Worm (Caenorhabditis elegans) whole organism, L1 larva: ENCODE data around the gene ccch-1.

Source experiments
- C04F5.9 ChIP-seq: sonication (generic microtip); optimal IDR thresholded peaks from 2 replicates; lab custom pipeline; 2016; ENCODE audit warnings: missing genetic modification characterization, missing compliant biosample characterization
- Y116A8C.19 ChIP-seq: sonication (generic microtip); optimal IDR thresholded peaks from 2 replicates; lab custom pipeline; 2016; ENCODE audit warnings: missing compliant biosample characterization, missing genetic modification characterization, borderline replicate concordance
- alr-1 ChIP-seq: fragments of 200-800 bp; sonication (Bioruptor generic); optimal IDR thresholded peaks from 2 replicates; lab custom pipeline; 2018; ENCODE audit warnings: borderline replicate concordance, mild to moderate bottlenecking, missing genetic modification characterization, missing compliant biosample characterization
- ama-1 ChIP-seq: fragments of 150-350 bp; optimal IDR thresholded peaks from 2 replicates; lab custom pipeline; 2014
- blmp-1 ChIP-seq: fragments of 150-350 bp; optimal IDR thresholded peaks from 2 replicates; lab custom pipeline; 2014; ENCODE audit warnings: missing biosample characterization, missing genetic modification characterization
- ceh-8 ChIP-seq: fragments of 200-800 bp; sonication (Bioruptor generic); optimal IDR thresholded peaks from 2 replicates; lab custom pipeline; 2018; ENCODE audit warnings: mild to moderate bottlenecking, missing genetic modification characterization, moderate library complexity, missing compliant biosample characterization
- dpl-1 ChIP-seq, 3 experiments: fragments of 150-350 bp in 2 of 3; sonication (generic microtip) in 1 of 3; optimal IDR thresholded peaks; 2 replicates each; lab custom pipeline; 2014 to 2017; ENCODE audit warnings: missing biosample characterization in 3 of 3, missing genetic modification characterization in 3 of 3, missing genetic modification reagents in 3 of 3
- dsc-1 ChIP-seq: sonication (generic microtip); optimal IDR thresholded peaks from 2 replicates; lab custom pipeline; 2016; ENCODE audit warnings: mild to moderate bottlenecking, missing genetic modification characterization, missing compliant biosample characterization
- egl-27 ChIP-seq, 2 experiments: fragments of 150-350 bp in 1 of 2; sonication (generic microtip); optimal IDR thresholded peaks; 3 replicates each; lab custom pipeline; 2017 to 2018; ENCODE audit warnings: missing biosample characterization in 2 of 2, missing genetic modification characterization in 2 of 2, missing genetic modification reagents in 2 of 2
- elt-2 ChIP-seq: sonication (generic microtip); optimal IDR thresholded peaks from 2 replicates; lab custom pipeline; 2016; ENCODE audit warnings: missing genetic modification characterization, mild to moderate bottlenecking, inconsistent platforms, missing compliant biosample characterization, missing genetic modification reagents
- fkh-10 ChIP-seq: sonication (generic microtip); optimal IDR thresholded peaks from 2 replicates; lab custom pipeline; 2017; ENCODE audit warnings: missing biosample characterization, missing genetic modification reagents, missing genetic modification characterization
- fkh-4 ChIP-seq: sonication (generic microtip); optimal IDR thresholded peaks from 2 replicates; lab custom pipeline; 2016; ENCODE audit warnings: missing compliant biosample characterization, missing genetic modification characterization, borderline replicate concordance
- fkh-8 ChIP-seq: sonication (generic microtip); optimal IDR thresholded peaks from 2 replicates; lab custom pipeline; 2016; ENCODE audit warnings: mild to moderate bottlenecking, missing genetic modification characterization, missing compliant biosample characterization
- fos-1 ChIP-seq: fragments of 150-350 bp; optimal IDR thresholded peaks from 2 replicates; lab custom pipeline; 2014; ENCODE audit warnings: missing biosample characterization, missing genetic modification characterization
- grh-1 ChIP-seq: fragments of 200-800 bp; sonication (Bioruptor generic); IDR thresholded peaks from 2 replicates; pipeline ENCODE4 v1.3.6; 2022; ENCODE audit warnings: missing genetic modification reagents, missing genetic modification characterization, missing compliant biosample characterization
- hpl-2 ChIP-seq: fragments of 150-350 bp; optimal IDR thresholded peaks from 2 replicates; lab custom pipeline; 2014; ENCODE audit warnings: missing biosample characterization, missing genetic modification reagents, missing genetic modification characterization
- jun-1 ChIP-seq: fragments of 150-350 bp; optimal IDR thresholded peaks from 2 replicates; lab custom pipeline; 2014; ENCODE audit warnings: missing biosample characterization, missing genetic modification reagents, missing genetic modification characterization
- lin-14 ChIP-seq: fragments of 200-800 bp; sonication (Bioruptor generic); optimal IDR thresholded peaks from 2 replicates; lab custom pipeline; 2018; ENCODE audit warnings: mild to moderate bottlenecking, missing genetic modification characterization, moderate library complexity, missing compliant biosample characterization
- lin-35 ChIP-seq, 2 experiments: fragments of 150-350 bp; optimal IDR thresholded peaks; 2 replicates each; lab custom pipeline; 2014; ENCODE audit warnings: missing biosample characterization in 2 of 2, missing genetic modification characterization in 2 of 2, missing genetic modification reagents in 2 of 2
- lin-39 ChIP-seq: fragments of 150-350 bp; optimal IDR thresholded peaks from 2 replicates; lab custom pipeline; 2014; ENCODE audit warnings: missing biosample characterization, missing genetic modification reagents, missing genetic modification characterization
- lsy-2 ChIP-seq, 2 experiments: fragments of 150-350 bp; optimal IDR thresholded peaks; 2 replicates each; lab custom pipeline; 2014; ENCODE audit warnings: missing biosample characterization in 2 of 2, missing genetic modification characterization in 2 of 2
- mab-9 ChIP-seq: fragments of 200-800 bp; sonication (Bioruptor generic); IDR thresholded peaks from 2 replicates; pipeline ENCODE4 v1.3.6; 2022; ENCODE audit warnings: missing genetic modification reagents, missing genetic modification characterization, missing compliant biosample characterization
- mdl-1 ChIP-seq, 2 experiments: fragments of 150-350 bp; optimal IDR thresholded peaks; 2 replicates each; lab custom pipeline; 2014 to 2017; ENCODE audit warnings: missing biosample characterization in 2 of 2, missing genetic modification characterization in 2 of 2, inconsistent platforms in 1 of 2
- mef-2 ChIP-seq: fragments of 150-350 bp; optimal IDR thresholded peaks from 2 replicates; lab custom pipeline; 2014; ENCODE audit warnings: missing biosample characterization, missing genetic modification characterization
- nhr-71 ChIP-seq: sonication (generic microtip); optimal IDR thresholded peaks from 2 replicates; lab custom pipeline; 2016; ENCODE audit warnings: mild to moderate bottlenecking, missing genetic modification characterization, moderate library complexity, missing compliant biosample characterization
- nhr-77 ChIP-seq: fragments of 150-350 bp; optimal IDR thresholded peaks from 2 replicates; lab custom pipeline; 2014; ENCODE audit warnings: missing biosample characterization, missing genetic modification characterization
- nhr-85 ChIP-seq: sonication (generic microtip); peaks from one replicate; lab custom pipeline; 2016; ENCODE audit warnings: missing genetic modification characterization, inconsistent platforms, missing compliant biosample characterization
- pax-3 ChIP-seq: fragments of 200-800 bp; sonication (Bioruptor generic); optimal IDR thresholded peaks from 2 replicates; lab custom pipeline; 2018; ENCODE audit warnings: mild to moderate bottlenecking, missing genetic modification characterization, moderate library complexity, missing compliant biosample characterization
- skn-1 ChIP-seq: fragments of 150-350 bp; optimal IDR thresholded peaks from 2 replicates; lab custom pipeline; 2014; ENCODE audit warnings: missing biosample characterization, missing genetic modification characterization
- unc-130 ChIP-seq: fragments of 150-350 bp; optimal IDR thresholded peaks from 2 replicates; lab custom pipeline; 2017; ENCODE audit warnings: missing biosample characterization, missing genetic modification characterization, inconsistent platforms
- unc-30 ChIP-seq: sonication (generic microtip); optimal IDR thresholded peaks from 2 replicates; lab custom pipeline; 2017; ENCODE audit warnings: missing biosample characterization, missing genetic modification characterization
- unc-62 ChIP-seq: fragments of 150-350 bp; optimal IDR thresholded peaks from 2 replicates; lab custom pipeline; 2014; ENCODE audit warnings: missing biosample characterization, missing genetic modification reagents, missing genetic modification characterization
- xbp-1 ChIP-seq: sonication (generic microtip); optimal IDR thresholded peaks from 2 replicates; lab custom pipeline; 2016; ENCODE audit warnings: missing genetic modification characterization, missing compliant biosample characterization
- zip-4 ChIP-seq: fragments of 200-800 bp; sonication (Bioruptor generic); optimal IDR thresholded peaks from 2 replicates; lab custom pipeline; 2018; ENCODE audit warnings: mild to moderate bottlenecking, missing genetic modification characterization, moderate library complexity, missing compliant biosample characterization
- ztf-11 ChIP-seq, 2 experiments: sonication (generic microtip); optimal IDR thresholded peaks; 2 replicates each; lab custom pipeline; 2016 to 2017; ENCODE audit warnings: missing genetic modification characterization in 2 of 2, missing biosample characterization in 1 of 2, missing compliant biosample characterization in 1 of 2
- ztf-4 ChIP-seq: fragments of 150-350 bp; optimal IDR thresholded peaks from 2 replicates; lab custom pipeline; 2014; ENCODE audit warnings: missing biosample characterization, missing genetic modification characterization

ccch-1 gene

ce11 chrV:11572803-11573490 is 45.3 kb downstream of the ccch-1 start, which contains the start of the genes H12C20.7 and nhr-68 (continued):
- TF ChIP-seq nhr-71 (tag; lab: Kevin White, UChicago), result peak; percentile 100
- TF ChIP-seq nhr-77 (tag; lab: Kevin White, UChicago), result no peak
- TF ChIP-seq jun-1 (tag; lab: Kevin White, UChicago), result peak; percentile 42
- TF ChIP-seq ama-1 (lab: Kevin White, UChicago), result peak; percentile 54
- TF ChIP-seq alr-1, result no peak
- peak; percentile 38 to 68 for TF ChIP-seq egl-27 (tag; optimal IDR thresholded peaks at IDR 0.05; lab: Kevin White, UChicago)
- TF ChIP-seq unc-130 (tag; lab: Kevin White, UChicago), result peak; percentile 72
- peak; percentile 51 for TF ChIP-seq zip-4 (GFP tag; lab: Kevin White, UChicago)
- TF ChIP-seq ceh-8 (GFP tag; lab: Kevin White, UChicago), result no peak
- peak; percentile 46 for TF ChIP-seq hpl-2 (GFP tag; lab: Kevin White, UChicago)
- TF ChIP-seq C04F5.9 (tag; lab: Kevin White, UChicago), result no peak
- TF ChIP-seq fkh-4 (tag; lab: Kevin White, UChicago), result no peak
- TF ChIP-seq lin-35 (GFP tag; optimal IDR thresholded peaks at IDR 0.05; lab: Kevin White, UChicago), result peak in 1 of 2 experiments; percentile 85
- TF ChIP-seq skn-1 (tag; lab: Kevin White, UChicago), result peak; percentile 6
- TF ChIP-seq nhr-85 (tag; lab: Kevin White, UChicago), result peak; percentile 99
- no peak for TF ChIP-seq unc-62
- no peak for TF ChIP-seq ztf-11 (tag; optimal IDR thresholded peaks at IDR 0.05; lab: Kevin White, UChicago)
- TF ChIP-seq mef-2, result no peak
- TF ChIP-seq mab-9 (GFP tag; lab: Robert Waterston, UW), result peak; percentile 44; the same call in 1 of the 2 replicates
- peak; percentile 76 for TF ChIP-seq blmp-1 (tag; lab: Kevin White, UChicago)
- TF ChIP-seq pax-3 (tag; lab: Kevin White, UChicago), result no peak
- TF ChIP-seq mdl-1 (tag; optimal IDR thresholded peaks at IDR 0.05; lab: Kevin White, UChicago), result peak in 1 of 2 experiments; percentile 90
- peak; percentile 97 for TF ChIP-seq lin-14
- peak; percentile 20 for TF ChIP-seq fos-1 (tag; lab: Kevin White, UChicago)
- TF ChIP-seq dsc-1, result peak; percentile 96
- TF ChIP-seq elt-2 (tag; lab: Kevin White, UChicago), result peak; percentile 99
- TF ChIP-seq grh-1 (GFP tag; lab: Robert Waterston, UW), result peak; percentile 82
- TF ChIP-seq, all 84 proteins: peak for 37

- no peak for TF ChIP-seq ztf-4 (tag; lab: Kevin White, UChicago)
- TF ChIP-seq lsy-2 (tag; optimal IDR thresholded peaks at IDR 0.05; lab: Kevin White, UChicago), result peak in 1 of 2 experiments; percentile 51
Observed at ce11 chrV:11574563-11574962, 46.9 kb downstream of the ccch-1 start.

ce11 chrV:11580826-11581225 is 53.2 kb downstream of the ccch-1 start, which contains the start of gene srx-90:
TSS of gene srx-90 (plus strand) at chrV:11581126.
- TF ChIP-seq blmp-1 (tag; lab: Kevin White, UChicago) (no peak), ztf-11 (tag; optimal IDR thresholded peaks at IDR 0.05; lab: Kevin White, UChicago) (no peak), xbp-1 (tag; lab: Kevin White, UChicago) (no peak), dpl-1 (GFP tag; optimal IDR thresholded peaks at IDR 0.05; lab: Kevin White, UChicago) (no peak), unc-30 (no peak), fkh-8 (no peak), lin-39 (tag; lab: Kevin White, UChicago) (no peak), dsc-1 (no peak), Y116A8C.19 (no peak), fkh-10 (no peak), lin-14 (no peak), elt-2 (tag; lab: Kevin White, UChicago) (no peak)
